Fruit fly (Drosophila melanogaster) S2 (cell line): ENCODE data around the gene bero.

Experiments used
- CG8478 ChIP-seq: fragments of >200 bp; optimal IDR thresholded peaks from 2 replicates; lab custom pipeline; 2018
- CTCF ChIP-seq, 2 experiments: fragments of >200 bp; optimal IDR thresholded peaks; 2 replicates each; lab custom pipeline; 2018

DNA sequence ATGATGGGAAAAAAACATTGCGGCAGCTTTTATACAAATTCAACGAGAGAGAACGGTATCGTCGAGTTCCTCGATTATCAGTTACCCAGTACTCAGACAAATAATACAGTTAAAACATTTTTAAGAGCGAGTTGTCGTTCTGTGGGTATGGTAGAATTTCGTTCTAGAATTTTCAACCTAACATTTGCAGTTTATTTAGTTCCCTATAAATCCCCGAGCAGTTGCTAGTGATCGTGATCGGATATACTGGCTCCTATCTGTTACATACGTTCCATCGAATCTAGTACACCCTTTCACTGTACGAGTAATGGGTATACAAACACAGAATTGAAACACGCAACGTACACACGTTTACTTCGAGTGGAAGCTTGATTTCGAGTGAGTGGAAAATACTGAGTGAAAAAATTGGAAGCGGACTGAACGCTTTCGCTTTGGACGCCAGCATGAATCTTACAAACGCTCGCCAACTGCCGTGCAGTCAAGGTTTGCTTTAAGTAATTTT, 6.3 kb downstream of the bero start, which contains the start of gene CG9338:
- TF ChIP-seq CTCF (optimal IDR thresholded peaks at IDR 0.05; lab: Kevin White, UChicago) (no peak), CG8478 (lab: Kevin White, UChicago) (no peak)
